Worm (Caenorhabditis elegans) whole organism, late embryonic: ENCODE data around the gene pyr-1.

Experiments
- F13H6.1 ChIP-seq: sonication (generic microtip); optimal IDR thresholded peaks from 2 replicates; lab custom pipeline; 2016; ENCODE audit warnings: missing genetic modification characterization, missing compliant biosample characterization
- K02D7.2 ChIP-seq: sonication (generic microtip); optimal IDR thresholded peaks from 2 replicates; lab custom pipeline; 2017; ENCODE audit warnings: mild to moderate bottlenecking, missing genetic modification characterization, missing compliant biosample characterization
- Y22D7AL.16 ChIP-seq: sonication (generic microtip); optimal IDR thresholded peaks from 2 replicates; lab custom pipeline; 2016; ENCODE audit warnings: missing genetic modification characterization, missing compliant biosample characterization
- ceh-22 ChIP-seq: sonication (generic microtip); optimal IDR thresholded peaks from 2 replicates; lab custom pipeline; 2017; ENCODE audit warnings: missing biosample characterization, missing genetic modification characterization
- ceh-24 ChIP-seq: sonication (generic microtip); optimal IDR thresholded peaks from 2 replicates; lab custom pipeline; 2016; ENCODE audit warnings: mild to moderate bottlenecking, missing genetic modification characterization, missing compliant biosample characterization
- ceh-48 ChIP-seq: sonication (generic microtip); optimal IDR thresholded peaks from 2 replicates; lab custom pipeline; 2016; ENCODE audit warnings: missing genetic modification characterization, inconsistent platforms, missing compliant biosample characterization
- hlh-15 ChIP-seq: sonication (generic microtip); optimal IDR thresholded peaks from 2 replicates; lab custom pipeline; 2016; ENCODE audit warnings: missing genetic modification characterization, missing compliant biosample characterization
- pqm-1 ChIP-seq: sonication (generic microtip); optimal IDR thresholded peaks from 2 replicates; lab custom pipeline; 2016; ENCODE audit warnings: missing genetic modification characterization, missing compliant biosample characterization
- unc-55 ChIP-seq: sonication (generic microtip); optimal IDR thresholded peaks from 2 replicates; lab custom pipeline; 2017; ENCODE audit warnings: missing biosample characterization, missing genetic modification reagents, missing genetic modification characterization

DNA sequence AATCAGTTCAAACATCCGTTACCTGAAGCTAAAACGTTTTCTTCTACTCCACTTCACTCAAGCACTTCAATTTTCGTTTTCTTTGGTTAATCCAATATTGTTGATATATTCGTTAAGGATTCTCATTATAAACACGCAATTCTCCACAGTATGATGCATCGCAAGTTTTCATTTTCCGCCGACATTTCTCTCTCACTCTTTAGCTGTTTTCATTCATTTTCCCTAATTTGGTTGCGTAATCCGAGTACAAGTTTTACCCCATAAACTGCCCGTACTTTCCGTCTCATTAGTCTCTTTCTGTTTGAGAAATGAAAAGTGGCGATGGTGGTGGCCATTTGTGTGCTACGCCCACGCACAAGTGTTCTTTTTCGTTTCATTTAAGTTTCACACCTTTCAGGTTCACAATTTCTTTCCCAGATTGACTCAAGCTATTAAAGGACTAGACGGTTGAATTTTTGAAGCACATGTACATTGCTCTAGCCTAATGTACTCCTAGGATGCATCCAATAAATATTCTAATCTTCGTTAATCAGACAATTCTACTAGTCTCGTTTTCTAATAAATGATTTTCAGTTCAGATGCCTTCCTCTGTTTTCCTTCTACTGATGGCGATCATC lies 40.5 kb downstream of the pyr-1 start, which contains the start of gene C34C6.3:
- no peak for TF ChIP-seq Y22D7AL.16
- no peak for TF ChIP-seq K02D7.2
- no peak for TF ChIP-seq unc-55 (GFP tag; lab: Kevin White, UChicago)
- no peak for TF ChIP-seq ceh-24 (tag; lab: Kevin White, UChicago)
- no peak for TF ChIP-seq pqm-1 (tag; lab: Kevin White, UChicago)
- no peak for TF ChIP-seq hlh-15 (tag; lab: Kevin White, UChicago)
- no peak for TF ChIP-seq ceh-22 (tag; lab: Kevin White, UChicago)
- TF ChIP-seq F13H6.1 (tag; lab: Kevin White, UChicago) = no peak
- TF ChIP-seq ceh-48 (tag; lab: Kevin White, UChicago) = no peak
